Worm (Caenorhabditis elegans): ENCODE data around the gene F31E8.4.

Gene F31E8.4

ce11 chrII:6821832-6822231 is 21.9 kb upstream of the F31E8.4 start:
- TF ChIP-seq pros-1 (tag; optimal IDR thresholded peaks at IDR 0.05), result no peak
- TF ChIP-seq ceh-34 (tag; optimal IDR thresholded peaks at IDR 0.05), result no peak
- peak; percentile 86 for TF ChIP-seq elt-2 (tag; optimal IDR thresholded peaks at IDR 0.05)
- no peak for TF ChIP-seq eyg-1 (tag; optimal IDR thresholded peaks at IDR 0.05)
- no peak for TF ChIP-seq rnt-1 (tag; optimal IDR thresholded peaks at IDR 0.05)
- peak; percentile 54 for TF ChIP-seq unc-42 (tag; optimal IDR thresholded peaks at IDR 0.05)

- TF ChIP-seq unc-55 (GFP tag; optimal IDR thresholded peaks at IDR 0.05) (peak; percentile 29), ahr-1 (tag; optimal IDR thresholded peaks at IDR 0.05) (no peak)
Measured at ce11 chrII:6821118-6821517, 21.2 kb upstream of the F31E8.4 start.

- no peak for TF ChIP-seq ceh-14 (tag; optimal IDR thresholded peaks at IDR 0.05)
Measured at ce11 chrII:6820278-6820971, 20.5 kb upstream of the F31E8.4 start.

- TF ChIP-seq sox-2 (GFP tag; IDR thresholded peaks at IDR 0.05) (no peak), ama-1 (optimal IDR thresholded peaks at IDR 0.05) (no peak), K02D7.2 (tag; optimal IDR thresholded peaks at IDR 0.05) (no peak), tbx-7 (tag; optimal IDR thresholded peaks at IDR 0.05) (no peak), ceh-45 (GFP tag; IDR thresholded peaks at IDR 0.05) (no peak), fkh-6 (tag; optimal IDR thresholded peaks at IDR 0.05) (no peak), ceh-14 (tag; optimal IDR thresholded peaks at IDR 0.05) (no peak), unc-42 (tag; optimal IDR thresholded peaks at IDR 0.05) (no peak), gmeb-2 (tag; optimal IDR thresholded peaks at IDR 0.05) (no peak), ceh-9 (tag; optimal IDR thresholded peaks at IDR 0.05) (no peak), npax-4 (tag; optimal IDR thresholded peaks at IDR 0.05) (no peak), mec-3 (tag; optimal IDR thresholded peaks at IDR 0.05; ENCODE audit: borderline replicate concordance) (no peak), C38D4.7 (GFP tag; optimal IDR thresholded peaks at IDR 0.05) (no peak), ahr-1 (tag; optimal IDR thresholded peaks at IDR 0.05) (no peak), ceh-18 (tag; optimal IDR thresholded peaks at IDR 0.05) (no peak), che-1 (tag; optimal IDR thresholded peaks at IDR 0.05) (no peak), ceh-31 (tag; optimal IDR thresholded peaks at IDR 0.05) (no peak), ceh-2 (tag; optimal IDR thresholded peaks at IDR 0.05) (no peak)
Measured at ce11 chrII:6816324-6816723, 16.4 kb upstream of the F31E8.4 start.

ce11 chrII:6812514-6812913 is 12.6 kb upstream of the F31E8.4 start:
- TF ChIP-seq ceh-34 (tag; optimal IDR thresholded peaks at IDR 0.05) (peak; percentile 31), ref-2 (tag; optimal IDR thresholded peaks at IDR 0.05) (no peak), unc-42 (tag; optimal IDR thresholded peaks at IDR 0.05) (peak; percentile 26), C08G9.2 (tag; optimal IDR thresholded peaks at IDR 0.05) (no peak), unc-3 (GFP tag; conservative IDR thresholded peaks at IDR 0.05) (no peak), unc-3 (tag; optimal IDR thresholded peaks at IDR 0.05) (peak; percentile 63)

ce11 chrII:6810663-6811062 is 10.7 kb upstream of the F31E8.4 start, which contains the start of gene snt-1:
Gene snt-1, plus strand, starts transcription at chrII:6810963.
- TF ChIP-seq che-1 (tag; optimal IDR thresholded peaks at IDR 0.05), result no peak
- no peak for TF ChIP-seq elt-2 (tag; optimal IDR thresholded peaks at IDR 0.05)

- no peak for TF ChIP-seq rnt-1 (tag; optimal IDR thresholded peaks at IDR 0.05)
- peak; percentile 3 for TF ChIP-seq tbx-2 (tag; optimal IDR thresholded peaks at IDR 0.05)
- TF ChIP-seq fkh-10 (GFP tag; optimal IDR thresholded peaks at IDR 0.05), result no peak
- TF ChIP-seq hlh-13 (GFP tag; optimal IDR thresholded peaks at IDR 0.05), result no peak
- TF ChIP-seq pat-9 (tag; optimal IDR thresholded peaks at IDR 0.05), result no peak
- no peak for TF ChIP-seq ceh-2 (tag; optimal IDR thresholded peaks at IDR 0.05)
- peak; percentile 36 for TF ChIP-seq nfya-1 (tag; optimal IDR thresholded peaks at IDR 0.05)
- peak; percentile 44 for TF ChIP-seq ceh-31 (tag; optimal IDR thresholded peaks at IDR 0.05)
- no peak for TF ChIP-seq ama-1 (optimal IDR thresholded peaks at IDR 0.05)
Measured at ce11 chrII:6808539-6808938, 8.6 kb upstream of the F31E8.4 start.
